Fruit fly (Drosophila melanogaster): ENCODE data around the gene CG14669.

- TF ChIP-seq tj (GFP tag; optimal IDR thresholded peaks at IDR 0.05), result no peak
- no peak for TF ChIP-seq cic (GFP tag; optimal IDR thresholded peaks at IDR 0.05)
- no peak for TF ChIP-seq Mnt (GFP tag; optimal IDR thresholded peaks at IDR 0.05)
- peak; percentile 60 for TF ChIP-seq kay (GFP tag; ENCODE audit: borderline replicate concordance)
- TF ChIP-seq Hr96 (GFP tag; optimal IDR thresholded peaks at IDR 0.05), result no peak
- no peak for TF ChIP-seq cnc (optimal IDR thresholded peaks at IDR 0.05)
Observed at dm6 chr3R:5422123-5422522, 7.8 kb downstream of the CG14669 start.
